Fruit fly (Drosophila melanogaster) whole organism, embryonic: ENCODE data around the gene Sk2.
A peak's percentile ranks its signal among the peaks of the same experiment; 100 is the strongest.

ENCODE experiments used
- Atf-2 ChIP-seq: fragments of 200-800 bp; sonication (Bioruptor generic); optimal IDR thresholded peaks from 2 replicates; lab custom pipeline; 2016; ENCODE audit warnings: missing biosample characterization, missing genetic modification characterization
- BEAF-32 ChIP-seq: fragments of 200-800 bp; sonication (Bioruptor generic); optimal IDR thresholded peaks from 3 replicates; lab custom pipeline; 2017; ENCODE audit warnings: missing biosample characterization, missing genetic modification characterization, mild to moderate bottlenecking, moderate library complexity, missing genetic modification reagents
- Blimp-1 ChIP-seq: fragments of 200-800 bp; sonication (Bioruptor generic); optimal IDR thresholded peaks from 3 replicates; lab custom pipeline; 2018; ENCODE audit warnings: missing biosample characterization, missing genetic modification characterization, mild to moderate bottlenecking, moderate library complexity, missing genetic modification reagents
- CG10543 ChIP-seq: fragments of 200-800 bp; sonication (Bioruptor generic); optimal IDR thresholded peaks from 3 replicates; lab custom pipeline; 2017; ENCODE audit warnings: missing biosample characterization, mild to moderate bottlenecking, missing genetic modification characterization, moderate library complexity
- CG10959 ChIP-seq: fragments of 200-800 bp; sonication (Bioruptor generic); IDR thresholded peaks from 2 replicates; pipeline ENCODE4 v1.3.6; 2022; ENCODE audit warnings: missing biosample characterization, missing genetic modification characterization
- CG12219 ChIP-seq: fragments of 200-800 bp; sonication (Bioruptor generic); optimal IDR thresholded peaks from 3 replicates; lab custom pipeline; 2018; ENCODE audit warnings: missing biosample characterization, mild to moderate bottlenecking, missing genetic modification characterization
- CG15514 ChIP-seq: fragments of 200-800 bp; sonication (Bioruptor generic); optimal IDR thresholded peaks from 3 replicates; lab custom pipeline; 2017; ENCODE audit warnings: missing biosample characterization, missing genetic modification characterization, mild to moderate bottlenecking, moderate library complexity, missing genetic modification reagents
- CG16863 ChIP-seq: fragments of 200-800 bp; sonication (Bioruptor generic); optimal IDR thresholded peaks from 3 replicates; lab custom pipeline; 2016; ENCODE audit warnings: missing biosample characterization, missing genetic modification characterization
- CG17186 ChIP-seq: fragments of 200-800 bp; sonication (Bioruptor generic); optimal IDR thresholded peaks from 3 replicates; lab custom pipeline; 2017; ENCODE audit warnings: missing biosample characterization, missing genetic modification reagents, missing genetic modification characterization
- CG17912 ChIP-seq: fragments of 200-800 bp; sonication (Bioruptor generic); optimal IDR thresholded peaks from 2 replicates; lab custom pipeline; 2018; ENCODE audit warnings: missing biosample characterization, mild to moderate bottlenecking, missing genetic modification characterization
- CG18599 ChIP-seq: fragments of 200-800 bp; sonication (Bioruptor generic); optimal IDR thresholded peaks from 3 replicates; lab custom pipeline; 2017; ENCODE audit warnings: missing biosample characterization, missing genetic modification characterization, mild to moderate bottlenecking, moderate library complexity, missing genetic modification reagents
- CG31441 ChIP-seq: fragments of 200-800 bp; sonication (Bioruptor generic); IDR thresholded peaks from 2 replicates; pipeline ENCODE4 v1.3.6; 2022; ENCODE audit warnings: missing biosample characterization, missing genetic modification characterization
- CG34224 ChIP-seq: fragments of 200-800 bp; sonication (Bioruptor generic); IDR thresholded peaks from 3 replicates; pipeline ENCODE4 v1.3.6; 2022; ENCODE audit warnings: missing biosample characterization, missing genetic modification characterization; ENCODE audit not compliant: partially characterized antibody
- CG42726 ChIP-seq: fragments of 200-800 bp; sonication (Bioruptor generic); IDR thresholded peaks from 2 replicates; pipeline ENCODE4 v1.3.6; 2022; ENCODE audit warnings: missing biosample characterization, missing genetic modification characterization; ENCODE audit not compliant: partially characterized antibody
- CG4617 ChIP-seq: fragments of 200-800 bp; sonication (Bioruptor generic); optimal IDR thresholded peaks from 3 replicates; lab custom pipeline; 2016; ENCODE audit warnings: missing biosample characterization, missing genetic modification characterization, borderline replicate concordance
- CG6813 ChIP-seq: fragments of 200-800 bp; sonication (Bioruptor generic); optimal IDR thresholded peaks from 2 replicates; lab custom pipeline; 2017; ENCODE audit warnings: missing biosample characterization, missing genetic modification characterization, mild to moderate bottlenecking, moderate library complexity, missing genetic modification reagents
- CG7963 ChIP-seq: fragments of 200-800 bp; sonication (Bioruptor generic); IDR thresholded peaks from 3 replicates; pipeline ENCODE4 v1.3.6; 2022; ENCODE audit warnings: missing biosample characterization, missing genetic modification characterization; ENCODE audit not compliant: partially characterized antibody
- Camta ChIP-seq: fragments of 200-800 bp; sonication (Bioruptor generic); optimal IDR thresholded peaks from 2 replicates; lab custom pipeline; 2016; ENCODE audit warnings: missing biosample characterization, missing genetic modification characterization
- Chrac-16 ChIP-seq: fragments of 200-800 bp; sonication (Bioruptor generic); optimal IDR thresholded peaks from 3 replicates; lab custom pipeline; 2016; ENCODE audit warnings: missing biosample characterization, missing genetic modification characterization
- CoRest ChIP-seq: fragments of 200-800 bp; sonication (Bioruptor generic); optimal IDR thresholded peaks from 3 replicates; lab custom pipeline; 2018; ENCODE audit warnings: missing biosample characterization, mild to moderate bottlenecking, missing genetic modification characterization, moderate library complexity
- Eip74EF ChIP-seq, 2 experiments: fragments of 200-800 bp in 1 of 2; fragments of >200 bp in 1 of 2; sonication (Bioruptor generic) in 1 of 2; optimal IDR thresholded peaks; 2 replicates each; lab custom pipeline; 2017 to 2019; ENCODE audit warnings: missing biosample characterization in 2 of 2, missing genetic modification characterization in 2 of 2, mild to moderate bottlenecking in 1 of 2, moderate library complexity in 1 of 2
- Jarid2 ChIP-seq: fragments of 200-800 bp; sonication (Bioruptor generic); optimal IDR thresholded peaks from 3 replicates; lab custom pipeline; 2017; ENCODE audit warnings: mild to moderate bottlenecking, missing biosample characterization, missing genetic modification reagents, missing genetic modification characterization
- Lpt ChIP-seq: fragments of >200 bp; optimal IDR thresholded peaks from 2 replicates; lab custom pipeline; 2018; ENCODE audit warnings: missing biosample characterization, missing genetic modification characterization
- YL-1 ChIP-seq: fragments of 200-800 bp; sonication (Bioruptor generic); optimal IDR thresholded peaks from 3 replicates; lab custom pipeline; 2017; ENCODE audit warnings: missing biosample characterization, mild to moderate bottlenecking, missing genetic modification characterization
- al ChIP-seq: fragments of 200-800 bp; sonication (Bioruptor generic); IDR thresholded peaks from 2 replicates; pipeline ENCODE4 v1.3.6; 2022; ENCODE audit warnings: missing biosample characterization, missing genetic modification characterization
- ash1 ChIP-seq: fragments of 200-800 bp; sonication (Bioruptor generic); optimal IDR thresholded peaks from 2 replicates; lab custom pipeline; 2018; ENCODE audit warnings: missing biosample characterization, mild to moderate bottlenecking, missing genetic modification characterization
- fd64A ChIP-seq: fragments of 200-800 bp; sonication (Bioruptor generic); optimal IDR thresholded peaks from 3 replicates; lab custom pipeline; 2018; ENCODE audit warnings: missing biosample characterization, mild to moderate bottlenecking, missing genetic modification characterization
- kay ChIP-seq: fragments of 200-800 bp; sonication (Bioruptor generic); optimal IDR thresholded peaks from 2 replicates; lab custom pipeline; 2016; ENCODE audit warnings: missing biosample characterization, missing genetic modification characterization
- klu ChIP-seq: fragments of 200-800 bp; sonication (Bioruptor generic); IDR thresholded peaks from 2 replicates; pipeline ENCODE4 v1.3.6; 2022; ENCODE audit warnings: missing biosample characterization, missing genetic modification characterization
- lilli ChIP-seq: fragments of 200-800 bp; sonication (Bioruptor generic); optimal IDR thresholded peaks from 3 replicates; lab custom pipeline; 2016; ENCODE audit warnings: missing biosample characterization, missing genetic modification characterization
- mirr ChIP-seq: fragments of 200-800 bp; sonication (Bioruptor generic); optimal IDR thresholded peaks from 3 replicates; lab custom pipeline; 2018; ENCODE audit warnings: missing biosample characterization, mild to moderate bottlenecking, missing genetic modification characterization
- nerfin-2 ChIP-seq: fragments of 200-800 bp; sonication (Bioruptor generic); IDR thresholded peaks from 2 replicates; pipeline ENCODE4 v1.3.6; 2022; ENCODE audit warnings: missing biosample characterization, missing genetic modification characterization; ENCODE audit not compliant: partially characterized antibody
- peb ChIP-seq: fragments of 200-800 bp; sonication (Bioruptor generic); IDR thresholded peaks from 2 replicates; pipeline ENCODE4 v1.3.6; 2022; ENCODE audit warnings: missing biosample characterization, missing genetic modification characterization
- phol ChIP-seq: fragments of 200-800 bp; sonication (Bioruptor generic); optimal IDR thresholded peaks from 3 replicates; lab custom pipeline; 2018; ENCODE audit warnings: missing biosample characterization, mild to moderate bottlenecking, missing genetic modification characterization, moderate library complexity
- row ChIP-seq: fragments of 200-800 bp; sonication (Bioruptor generic); IDR thresholded peaks from 3 replicates; pipeline ENCODE4 v1.3.6; 2022; ENCODE audit warnings: missing biosample characterization, missing genetic modification characterization
- seq ChIP-seq: fragments of 200-800 bp; sonication (Bioruptor generic); IDR thresholded peaks from 2 replicates; pipeline ENCODE4 v1.3.6; 2022; ENCODE audit warnings: missing biosample characterization, missing genetic modification characterization
- shn ChIP-seq: fragments of 200-800 bp; sonication (Bioruptor generic); optimal IDR thresholded peaks from 3 replicates; lab custom pipeline; 2016; ENCODE audit warnings: missing biosample characterization, missing genetic modification characterization
- ssp ChIP-seq: fragments of 200-800 bp; sonication (Bioruptor generic); IDR thresholded peaks from 2 replicates; pipeline ENCODE4 v1.3.6; 2022; ENCODE audit warnings: missing biosample characterization, missing genetic modification characterization
- vvl ChIP-seq: fragments of 200-800 bp; sonication (Bioruptor generic); IDR thresholded peaks from 2 replicates; pipeline ENCODE4 v1.3.6; 2022; ENCODE audit warnings: missing biosample characterization, missing genetic modification characterization
- yki ChIP-seq: fragments of >200 bp; optimal IDR thresholded peaks from 3 replicates; lab custom pipeline; 2018
- zfh2 ChIP-seq: fragments of 200-800 bp; sonication (Bioruptor generic); optimal IDR thresholded peaks from 2 replicates; lab custom pipeline; 2016; ENCODE audit warnings: missing biosample characterization, missing genetic modification characterization

The Sk2 gene

dm6 chr3L:3081146-3081872, 34.4 kb downstream of the Sk2 start (continued):
- TF ChIP-seq CG15514 (GFP tag; lab: Kevin White, UChicago) (peak; percentile 95), BEAF-32 (GFP tag; lab: Kevin White, UChicago) (peak; percentile 24), shn (peak; percentile 92), Lpt (GFP tag; lab: Kevin White, UChicago) (no peak), ssp (GFP tag; lab: Robert Waterston, UW) (peak; percentile 92), CG34224 (GFP tag; lab: Robert Waterston, UW) (peak; percentile 76), row (peak; percentile 100), Jarid2 (GFP tag; lab: Kevin White, UChicago) (peak; percentile 89), YL-1 (GFP tag; lab: Kevin White, UChicago) (peak; percentile 91), ash1 (GFP tag; lab: Kevin White, UChicago) (peak; percentile 77), peb (GFP tag; lab: Robert Waterston, UW) (peak; percentile 96), lilli (GFP tag; lab: Kevin White, UChicago) (peak; percentile 99), fd64A (GFP tag; lab: Kevin White, UChicago) (peak; percentile 97), kay (GFP tag; lab: Kevin White, UChicago) (peak; percentile 96), Eip74EF (GFP tag; optimal IDR thresholded peaks at IDR 0.05; lab: Kevin White, UChicago) (peak in 1 of 2 experiments; percentile 97), CG10959 (GFP tag; lab: Robert Waterston, UW) (peak; percentile 97), CG42726 (GFP tag; lab: Robert Waterston, UW) (0 out of 2 replicates have a peak, but pooled peaks have one; percentile 18), CG10543 (GFP tag; lab: Kevin White, UChicago) (peak; percentile 99), CoRest (tag; lab: Kevin White, UChicago) (peak; percentile 98), CG4617 (GFP tag; lab: Kevin White, UChicago) (peak; percentile 97), zfh2 (GFP tag; lab: Kevin White, UChicago) (peak; percentile 97), klu (GFP tag; lab: Robert Waterston, UW) (peak; percentile 96), nerfin-2 (GFP tag; lab: Robert Waterston, UW) (peak; percentile 80), CG7963 (peak; percentile 75), Atf-2 (GFP tag; lab: Kevin White, UChicago) (peak; percentile 95), CG6813 (GFP tag; lab: Kevin White, UChicago) (peak; percentile 99), Blimp-1 (GFP tag; lab: Kevin White, UChicago) (peak; percentile 97), CG17912 (peak; percentile 93), CG17186 (peak; percentile 86), CG31441 (GFP tag; lab: Robert Waterston, UW) (peak; percentile 96), yki (lab: Kevin White, UChicago) (no peak), al (GFP tag; lab: Robert Waterston, UW) (peak; percentile 98), Camta (GFP tag; lab: Kevin White, UChicago) (peak; percentile 94), seq (GFP tag; lab: Robert Waterston, UW) (peak; percentile 99), CG16863 (GFP tag; lab: Kevin White, UChicago) (peak; percentile 96), CG12219 (GFP tag; lab: Kevin White, UChicago) (peak; percentile 98), phol (tag; lab: Kevin White, UChicago) (peak; percentile 96), Chrac-16 (peak; percentile 99), mirr (GFP tag; lab: Kevin White, UChicago) (peak; percentile 97), vvl (GFP tag; lab: Robert Waterston, UW) (peak; percentile 99), CG18599 (GFP tag; lab: Kevin White, UChicago) (peak; percentile 100)
- TF ChIP-seq, all 482 proteins: peak for 463
